Worm (Caenorhabditis elegans): ENCODE measurements around the gene C52B9.4.

C52B9.4 gene

DNA sequence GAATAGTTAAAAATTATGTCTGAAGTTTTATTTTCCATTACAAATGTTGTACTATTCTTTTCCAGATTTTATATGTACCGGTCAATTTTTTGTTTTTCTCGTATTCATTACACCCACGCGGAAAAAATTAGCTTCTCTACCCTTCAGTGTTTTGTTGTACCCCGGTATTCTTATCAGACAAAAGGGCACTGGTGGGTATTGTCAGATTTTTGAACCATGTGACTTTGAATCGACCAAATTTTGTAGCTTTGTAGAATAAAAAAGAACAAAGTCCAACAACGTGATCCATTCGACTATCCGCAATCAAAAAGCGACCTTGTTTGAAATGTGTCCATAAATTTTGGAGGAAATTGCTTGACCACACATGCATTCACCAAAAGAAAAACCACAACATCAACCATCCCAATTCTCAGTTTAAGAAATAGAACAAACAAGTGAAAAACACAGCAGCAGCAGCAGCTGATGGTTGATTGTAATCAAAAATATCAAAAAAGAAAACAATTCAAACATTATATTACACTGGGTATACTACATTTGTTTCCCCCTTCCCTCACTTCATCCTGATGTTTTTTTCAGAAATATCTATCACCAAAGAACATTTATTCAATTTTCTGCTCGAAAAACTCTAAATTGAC is 15.8 kb upstream of the C52B9.4 start:
- no peak for TF ChIP-seq flt-1 (GFP tag; IDR thresholded peaks at IDR 0.05)
- TF ChIP-seq ref-1 (GFP tag; conservative IDR thresholded peaks at IDR 0.05): no peak
- no peak for TF ChIP-seq tab-1 (GFP tag; IDR thresholded peaks at IDR 0.05)
- TF ChIP-seq med-1 (GFP tag; optimal IDR thresholded peaks at IDR 0.05; ENCODE audit: insufficient read depth): no peak
- TF ChIP-seq ztf-23 (GFP tag; IDR thresholded peaks at IDR 0.05): no peak
- no peak for TF ChIP-seq cog-1 (tag; optimal IDR thresholded peaks at IDR 0.05)
- no peak for TF ChIP-seq ztf-29 (GFP tag; IDR thresholded peaks at IDR 0.05)
- TF ChIP-seq T22C8.4 (GFP tag; IDR thresholded peaks at IDR 0.05): no peak
- TF ChIP-seq klf-2 (GFP tag; conservative IDR thresholded peaks at IDR 0.05): no peak

DNA sequence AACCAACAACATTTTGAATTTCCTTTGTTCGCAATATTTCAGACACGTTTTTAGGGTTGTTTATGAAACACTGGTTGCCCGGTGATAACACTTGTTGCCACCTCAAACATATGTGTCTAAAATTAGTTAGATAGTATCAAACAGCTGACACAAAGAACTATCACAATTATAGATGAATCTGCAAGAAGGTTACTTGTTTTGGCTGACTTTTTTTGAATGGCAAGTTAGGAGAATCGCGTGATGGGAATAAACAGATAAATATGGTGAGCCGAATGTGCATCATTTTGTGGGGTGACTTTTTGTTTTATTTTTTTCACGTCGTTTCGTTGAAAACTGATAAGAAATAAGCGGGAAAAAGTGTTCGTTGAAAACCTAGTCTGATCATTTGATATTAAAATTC is 15.3 kb upstream of the C52B9.4 start:
- no peak for TF ChIP-seq med-1 (GFP tag; optimal IDR thresholded peaks at IDR 0.05; ENCODE audit: insufficient read depth)
- TF ChIP-seq ztf-29 (GFP tag; IDR thresholded peaks at IDR 0.05): no peak
- no peak for TF ChIP-seq klf-2 (GFP tag; conservative IDR thresholded peaks at IDR 0.05)
- no peak for TF ChIP-seq cog-1 (tag; optimal IDR thresholded peaks at IDR 0.05)
- no peak for TF ChIP-seq T22C8.4 (GFP tag; IDR thresholded peaks at IDR 0.05)
- no peak for TF ChIP-seq tab-1 (GFP tag; IDR thresholded peaks at IDR 0.05)
- no peak for TF ChIP-seq ztf-23 (GFP tag; IDR thresholded peaks at IDR 0.05)
- no peak for TF ChIP-seq flt-1 (GFP tag; IDR thresholded peaks at IDR 0.05)
- TF ChIP-seq ref-1 (GFP tag; conservative IDR thresholded peaks at IDR 0.05): no peak

DNA sequence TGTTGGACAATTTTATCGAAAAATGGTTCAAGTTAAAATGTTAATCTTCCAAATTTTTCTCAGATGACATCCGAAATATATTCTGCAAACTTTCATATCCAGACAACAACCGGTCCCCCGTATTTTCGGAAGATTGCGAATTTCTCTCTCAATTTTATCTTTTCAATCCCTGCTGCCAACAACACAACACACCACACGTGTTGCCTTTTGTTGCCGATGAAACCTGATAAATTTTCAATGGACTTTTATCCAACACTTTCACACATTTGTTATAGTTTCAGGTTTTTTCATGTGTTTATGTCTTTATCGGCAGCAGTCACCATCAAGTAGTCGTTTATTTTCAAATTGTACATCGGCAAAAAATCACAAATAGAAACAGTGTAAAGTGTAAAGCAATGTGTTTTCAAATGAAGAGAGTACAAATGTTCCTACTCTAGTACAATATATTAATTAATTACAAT is 14.2 kb upstream of the C52B9.4 start:
- TF ChIP-seq cog-1 (tag; optimal IDR thresholded peaks at IDR 0.05) (no peak), ztf-23 (GFP tag; IDR thresholded peaks at IDR 0.05) (0 out of 2 replicates have a peak, but pooled peaks have one; percentile 24), med-1 (GFP tag; optimal IDR thresholded peaks at IDR 0.05; ENCODE audit: insufficient read depth) (no peak)

DNA sequence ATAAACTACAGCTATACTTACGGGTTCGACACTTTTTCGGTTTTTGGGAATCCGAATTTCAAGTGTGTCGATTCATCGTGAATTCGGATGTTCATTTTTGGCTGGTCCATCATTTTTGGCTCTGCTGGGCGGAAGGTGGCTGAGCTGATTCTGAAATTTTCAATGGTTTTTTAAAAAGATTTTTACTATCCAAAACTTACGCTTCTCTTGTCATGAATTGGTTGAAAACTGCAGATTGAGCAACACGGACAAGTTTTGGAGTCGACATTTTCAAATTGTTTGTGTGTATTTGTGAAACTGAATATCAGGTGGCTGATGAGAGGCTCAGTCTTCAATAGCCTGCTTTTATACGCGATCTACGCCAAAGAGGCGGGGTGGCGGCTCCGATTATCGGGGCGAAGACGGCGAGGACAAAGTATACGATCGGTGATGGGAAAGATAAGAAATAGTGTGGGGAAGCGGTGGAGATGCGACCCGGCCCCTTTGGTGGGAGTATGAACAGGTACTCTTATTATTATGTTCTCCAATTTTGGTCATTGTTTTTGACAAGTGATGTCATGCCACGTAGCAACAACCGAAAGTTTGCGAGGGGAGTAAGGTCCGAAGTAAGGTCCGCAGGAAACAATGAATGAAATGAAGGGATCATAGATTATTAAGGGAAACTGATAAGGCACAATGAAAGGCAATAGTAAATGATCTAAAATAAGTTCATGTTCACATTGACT is 13.4 kb upstream of the C52B9.4 start, which contains the start of gene F48D6.4:
F48D6.4 (minus strand) TSS at position 346 of the 725 bp plus-strand sequence.
- TF ChIP-seq ztf-23 (GFP tag; IDR thresholded peaks at IDR 0.05) (no peak), klf-2 (GFP tag; conservative IDR thresholded peaks at IDR 0.05) (no peak), med-1 (GFP tag; optimal IDR thresholded peaks at IDR 0.05; ENCODE audit: insufficient read depth) (no peak), ref-1 (GFP tag; conservative IDR thresholded peaks at IDR 0.05) (no peak), cog-1 (tag; optimal IDR thresholded peaks at IDR 0.05) (no peak), flt-1 (GFP tag; IDR thresholded peaks at IDR 0.05) (no peak), T22C8.4 (GFP tag; IDR thresholded peaks at IDR 0.05) (no peak), tab-1 (GFP tag; IDR thresholded peaks at IDR 0.05) (no peak), ztf-29 (GFP tag; IDR thresholded peaks at IDR 0.05) (no peak)

DNA sequence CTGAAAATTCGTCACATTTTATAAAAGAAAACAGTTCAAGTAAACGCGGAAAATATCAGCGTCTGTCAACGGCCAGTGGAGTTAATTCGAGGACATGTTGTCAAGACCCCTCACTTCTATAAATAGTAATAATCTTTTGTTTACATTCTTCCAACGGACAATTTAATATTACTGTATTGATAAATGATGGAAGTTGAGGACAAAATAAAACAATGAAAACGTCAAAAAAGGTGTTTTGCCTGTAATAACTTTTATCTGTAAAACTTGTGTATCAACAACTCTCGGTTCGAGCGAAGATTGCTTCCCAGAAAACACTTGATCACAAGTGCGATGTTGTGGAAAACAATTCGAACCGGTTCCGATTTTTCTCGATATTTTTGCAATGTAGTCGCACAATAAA is 12.0 kb upstream of the C52B9.4 start:
- TF ChIP-seq tab-1 (GFP tag; IDR thresholded peaks at IDR 0.05) (no peak), ref-1 (GFP tag; conservative IDR thresholded peaks at IDR 0.05) (no peak), klf-2 (GFP tag; conservative IDR thresholded peaks at IDR 0.05) (no peak), cog-1 (tag; optimal IDR thresholded peaks at IDR 0.05) (no peak), med-1 (GFP tag; optimal IDR thresholded peaks at IDR 0.05; ENCODE audit: insufficient read depth) (no peak), T22C8.4 (GFP tag; IDR thresholded peaks at IDR 0.05) (no peak), ztf-29 (GFP tag; IDR thresholded peaks at IDR 0.05) (no peak), ztf-23 (GFP tag; IDR thresholded peaks at IDR 0.05) (no peak), flt-1 (GFP tag; IDR thresholded peaks at IDR 0.05) (no peak)

DNA sequence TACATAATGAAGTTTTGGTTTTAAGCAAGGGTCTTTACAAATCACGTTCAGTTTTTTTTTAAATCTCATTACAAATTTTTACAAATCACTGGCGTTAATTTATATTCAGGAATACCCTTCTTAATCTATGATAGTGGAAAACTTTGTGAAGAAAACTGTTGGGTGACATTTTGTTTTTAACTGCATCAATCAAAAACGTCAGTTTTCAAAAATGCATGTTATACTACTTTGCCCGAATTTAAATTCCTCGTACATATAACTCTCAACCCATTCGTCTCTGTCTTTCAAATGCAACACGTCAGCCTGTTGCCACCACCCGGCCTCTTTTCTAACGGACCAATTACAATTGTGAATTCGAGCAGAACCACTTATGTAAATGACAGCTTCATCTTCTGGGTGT is 11.5 kb upstream of the C52B9.4 start, which contains the start of gene hlh-13:
hlh-13 (plus strand) TSS at position 301 of the 400 bp plus-strand sequence.
- TF ChIP-seq ztf-23 (GFP tag; IDR thresholded peaks at IDR 0.05) (no peak), ref-1 (GFP tag; conservative IDR thresholded peaks at IDR 0.05) (no peak), flt-1 (GFP tag; IDR thresholded peaks at IDR 0.05) (no peak), ztf-29 (GFP tag; IDR thresholded peaks at IDR 0.05) (no peak), med-1 (GFP tag; optimal IDR thresholded peaks at IDR 0.05; ENCODE audit: insufficient read depth) (no peak), tab-1 (GFP tag; IDR thresholded peaks at IDR 0.05) (no peak)

DNA sequence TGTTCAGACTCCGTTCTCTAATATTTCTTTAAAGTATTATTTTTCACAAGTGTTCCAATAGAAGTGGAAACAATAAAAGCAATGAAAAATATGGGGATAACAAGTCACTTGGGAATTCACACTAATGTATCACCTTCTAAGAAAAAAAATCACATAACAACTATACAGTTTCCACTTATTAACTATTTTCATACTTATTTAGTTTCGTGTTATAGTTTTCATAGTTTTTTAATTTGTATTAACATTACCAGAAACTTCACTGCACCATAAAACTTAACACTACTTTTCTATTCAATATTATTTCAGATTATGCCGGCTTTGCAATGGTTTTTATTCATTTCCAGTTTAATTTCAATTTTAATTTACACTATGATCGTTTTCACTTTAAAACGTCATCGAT is 8.4 kb upstream of the C52B9.4 start, which contains the start of gene srv-5:
srv-5 (plus strand) TSS at position 301 of the 400 bp plus-strand sequence.
- no peak for TF ChIP-seq ref-1 (GFP tag; conservative IDR thresholded peaks at IDR 0.05)

DNA sequence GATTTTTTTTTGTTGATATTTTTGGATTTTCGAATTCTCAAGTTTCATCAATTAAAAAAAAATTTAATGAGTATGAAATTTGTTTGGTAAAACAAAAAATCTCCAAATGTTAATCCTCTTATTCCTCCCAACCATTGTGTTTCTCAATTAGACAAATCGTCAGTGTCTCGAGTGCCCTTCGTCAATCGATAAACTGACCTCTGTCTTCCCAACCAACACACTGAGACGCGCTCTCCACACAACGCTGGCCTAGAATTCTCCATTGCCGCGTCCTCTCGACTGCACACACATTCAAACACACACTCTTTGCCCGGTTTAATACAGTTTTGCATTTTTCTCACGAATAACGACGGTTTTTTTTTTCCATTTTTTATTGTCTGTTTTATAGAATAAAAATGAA is 5.7 kb upstream of the C52B9.4 start, which contains the start of gene taf-11.1:
taf-11.1 (plus strand) TSS at position 389 of the 400 bp plus-strand sequence.
- TF ChIP-seq tab-1 (GFP tag; IDR thresholded peaks at IDR 0.05) (no peak), T22C8.4 (GFP tag; IDR thresholded peaks at IDR 0.05) (peak; percentile 69; the same call in 1 of the 2 replicates)

DNA sequence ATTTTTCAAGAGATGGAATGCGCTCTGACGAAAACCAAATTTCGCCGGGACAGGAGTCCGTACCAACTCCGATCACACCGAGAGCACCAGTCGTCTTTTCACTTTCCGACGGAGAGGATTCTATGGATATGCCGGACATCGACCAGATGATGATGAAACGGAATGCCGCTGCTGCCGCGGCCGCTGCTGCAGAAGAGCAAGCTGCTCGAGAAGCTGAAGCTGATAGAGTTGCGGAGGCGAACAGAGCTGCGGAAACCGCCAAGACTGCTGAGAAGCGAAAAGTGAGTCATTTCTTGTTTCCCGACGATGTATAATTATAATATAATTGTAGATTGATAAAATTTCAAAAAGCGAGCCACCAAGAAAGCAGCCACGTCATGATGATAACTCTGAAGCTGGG is 5.1 kb upstream of the C52B9.4 start:
- TF ChIP-seq klf-2 (GFP tag; conservative IDR thresholded peaks at IDR 0.05) (no peak), tab-1 (GFP tag; IDR thresholded peaks at IDR 0.05) (no peak), ztf-29 (GFP tag; IDR thresholded peaks at IDR 0.05) (no peak), cog-1 (tag; optimal IDR thresholded peaks at IDR 0.05) (no peak), med-1 (GFP tag; optimal IDR thresholded peaks at IDR 0.05; ENCODE audit: insufficient read depth) (no peak), T22C8.4 (GFP tag; IDR thresholded peaks at IDR 0.05) (no peak), ztf-23 (GFP tag; IDR thresholded peaks at IDR 0.05) (no peak)

DNA sequence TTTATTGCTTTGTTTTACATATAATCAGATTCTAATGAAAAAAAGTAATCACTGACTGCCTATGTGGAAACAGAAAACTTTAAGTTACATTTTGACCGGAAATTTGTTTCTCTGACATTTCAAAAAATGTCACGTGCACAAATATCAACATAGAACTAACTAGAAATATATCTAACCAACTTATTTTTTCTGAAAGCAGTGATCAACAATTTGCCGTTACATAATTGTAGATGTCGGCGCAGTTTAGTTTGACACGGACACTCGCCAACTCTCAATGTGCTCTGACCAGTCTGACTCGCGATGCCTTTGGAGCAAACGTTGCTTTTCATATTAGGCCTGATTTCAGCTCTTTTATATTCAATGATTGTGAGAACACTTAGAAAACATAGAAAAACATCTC is 3.7 kb upstream of the C52B9.4 start, which contains the start of gene srv-6:
srv-6 (plus strand) TSS at position 301 of the 400 bp plus-strand sequence.
- no peak for TF ChIP-seq flt-1 (GFP tag; IDR thresholded peaks at IDR 0.05)
- TF ChIP-seq cog-1 (tag; optimal IDR thresholded peaks at IDR 0.05): no peak
- no peak for TF ChIP-seq ref-1 (GFP tag; conservative IDR thresholded peaks at IDR 0.05)
- no peak for TF ChIP-seq ztf-23 (GFP tag; IDR thresholded peaks at IDR 0.05)
- no peak for TF ChIP-seq T22C8.4 (GFP tag; IDR thresholded peaks at IDR 0.05)
- no peak for TF ChIP-seq tab-1 (GFP tag; IDR thresholded peaks at IDR 0.05)
- no peak for TF ChIP-seq med-1 (GFP tag; optimal IDR thresholded peaks at IDR 0.05; ENCODE audit: insufficient read depth)
- no peak for TF ChIP-seq klf-2 (GFP tag; conservative IDR thresholded peaks at IDR 0.05)
- TF ChIP-seq ztf-29 (GFP tag; IDR thresholded peaks at IDR 0.05): no peak
